Worm (Caenorhabditis elegans) whole organism, mixed stage, embryonic: Measurements from ENCODE around the gene C14B4.2.
A peak's percentile ranks its signal among the peaks of the same experiment; 100 is the strongest.

ENCODE experiments used
- M03D4.4 ChIP-seq: sonication (generic microtip); optimal IDR thresholded peaks from 2 replicates; lab custom pipeline; 2017; ENCODE audit warnings: mild to moderate bottlenecking, missing genetic modification characterization, missing compliant biosample characterization
- bed-3 ChIP-seq: fragments of 200-800 bp; sonication (Bioruptor generic); optimal IDR thresholded peaks from 3 replicates; lab custom pipeline; 2018; ENCODE audit warnings: mild to moderate bottlenecking, missing genetic modification characterization, moderate library complexity, missing compliant biosample characterization
- blmp-1 ChIP-seq: fragments of 150-350 bp; optimal IDR thresholded peaks from 2 replicates; lab custom pipeline; 2014; ENCODE audit warnings: missing biosample characterization, missing genetic modification characterization
- ceh-39 ChIP-seq: fragments of 150-350 bp; optimal IDR thresholded peaks from 2 replicates; lab custom pipeline; 2014; ENCODE audit warnings: missing biosample characterization, missing genetic modification characterization
- ceh-43 ChIP-seq: fragments of 200-800 bp; sonication (Bioruptor generic); optimal IDR thresholded peaks from 2 replicates; lab custom pipeline; 2018; ENCODE audit warnings: mild to moderate bottlenecking, missing genetic modification characterization, moderate library complexity, missing compliant biosample characterization
- ceh-83 ChIP-seq: fragments of 200-800 bp; sonication (Bioruptor generic); optimal IDR thresholded peaks from 2 replicates; lab custom pipeline; 2018; ENCODE audit warnings: mild to moderate bottlenecking, missing genetic modification characterization, missing compliant biosample characterization
- ces-1 ChIP-seq: fragments of 150-350 bp; optimal IDR thresholded peaks from 2 replicates; lab custom pipeline; 2014; ENCODE audit warnings: missing biosample characterization, missing genetic modification reagents, missing genetic modification characterization
- cnd-1 ChIP-seq: fragments of 200-800 bp; sonication (Bioruptor generic); optimal IDR thresholded peaks from 2 replicates; lab custom pipeline; 2018; ENCODE audit warnings: mild to moderate bottlenecking, missing genetic modification characterization, missing compliant biosample characterization
- drap-1 ChIP-seq: fragments of 200-800 bp; sonication (Bioruptor generic); optimal IDR thresholded peaks from 3 replicates; lab custom pipeline; 2018; ENCODE audit warnings: mild to moderate bottlenecking, missing genetic modification characterization, missing compliant biosample characterization
- elt-3 ChIP-seq: fragments of 150-350 bp; optimal IDR thresholded peaks from 2 replicates; lab custom pipeline; 2014; ENCODE audit warnings: missing biosample characterization, missing genetic modification characterization
- ham-2 ChIP-seq: fragments of 200-800 bp; sonication (Bioruptor generic); optimal IDR thresholded peaks from 2 replicates; lab custom pipeline; 2018; ENCODE audit warnings: mild to moderate bottlenecking, missing genetic modification characterization, missing compliant biosample characterization
- hlh-1 ChIP-seq: fragments of 150-350 bp; optimal IDR thresholded peaks from 2 replicates; lab custom pipeline; 2014; ENCODE audit warnings: missing biosample characterization, missing genetic modification reagents, missing genetic modification characterization
- lin-13 ChIP-seq: fragments of 150-350 bp; optimal IDR thresholded peaks from 2 replicates; lab custom pipeline; 2014; ENCODE audit warnings: missing biosample characterization, missing genetic modification characterization
- lin-32 ChIP-seq: fragments of 200-800 bp; sonication (Bioruptor generic); optimal IDR thresholded peaks from 2 replicates; lab custom pipeline; 2018; ENCODE audit warnings: mild to moderate bottlenecking, missing genetic modification characterization, missing compliant biosample characterization
- lsy-2 ChIP-seq: fragments of 150-350 bp; optimal IDR thresholded peaks from 2 replicates; lab custom pipeline; 2014; ENCODE audit warnings: missing biosample characterization, missing genetic modification characterization
- mab-5 ChIP-seq: fragments of 150-350 bp; optimal IDR thresholded peaks from 2 replicates; lab custom pipeline; 2014; ENCODE audit warnings: missing biosample characterization, missing genetic modification characterization
- mep-1 ChIP-seq: fragments of 150-350 bp; optimal IDR thresholded peaks from 2 replicates; lab custom pipeline; 2017; ENCODE audit warnings: missing biosample characterization, missing genetic modification reagents, missing genetic modification characterization, inconsistent platforms
- mls-2 ChIP-seq: sonication (generic microtip); optimal IDR thresholded peaks from 2 replicates; lab custom pipeline; 2016; ENCODE audit warnings: mild to moderate bottlenecking, missing genetic modification characterization, moderate library complexity, missing compliant biosample characterization
- nhr-12 ChIP-seq: fragments of 150-350 bp; optimal IDR thresholded peaks from 2 replicates; lab custom pipeline; 2014; ENCODE audit warnings: missing biosample characterization, missing genetic modification characterization
- nhr-237 ChIP-seq: fragments of 150-350 bp; optimal IDR thresholded peaks from 2 replicates; lab custom pipeline; 2014; ENCODE audit warnings: missing biosample characterization, missing genetic modification characterization
- nhr-28 ChIP-seq: fragments of 150-350 bp; optimal IDR thresholded peaks from 2 replicates; lab custom pipeline; 2014; ENCODE audit warnings: missing biosample characterization, missing genetic modification characterization
- nhr-76 ChIP-seq: sonication (generic microtip); optimal IDR thresholded peaks from 2 replicates; lab custom pipeline; 2017; ENCODE audit warnings: missing biosample characterization, missing genetic modification characterization
- pha-4 ChIP-seq: fragments of 150-350 bp; optimal IDR thresholded peaks from 2 replicates; lab custom pipeline; 2018; ENCODE audit warnings: missing biosample characterization, missing genetic modification reagents, missing genetic modification characterization
- sem-2 ChIP-seq: fragments of 200-800 bp; sonication (Bioruptor generic); optimal IDR thresholded peaks from 2 replicates; lab custom pipeline; 2018; ENCODE audit warnings: mild to moderate bottlenecking, missing genetic modification characterization, missing compliant biosample characterization
- snpc-4 ChIP-seq: fragments of 150-350 bp; optimal IDR thresholded peaks from 2 replicates; lab custom pipeline; 2014; ENCODE audit warnings: missing biosample characterization, missing genetic modification characterization
- sptf-1 ChIP-seq: sonication (generic microtip); optimal IDR thresholded peaks from 2 replicates; lab custom pipeline; 2017; ENCODE audit warnings: mild to moderate bottlenecking, missing genetic modification characterization, moderate library complexity, missing compliant biosample characterization
- tbx-8 ChIP-seq: fragments of 200-800 bp; sonication (Bioruptor generic); optimal IDR thresholded peaks from 2 replicates; lab custom pipeline; 2018; ENCODE audit warnings: mild to moderate bottlenecking, missing genetic modification characterization, moderate library complexity, missing compliant biosample characterization
- unc-39 ChIP-seq: fragments of 150-350 bp; optimal IDR thresholded peaks from 2 replicates; lab custom pipeline; 2014; ENCODE audit warnings: missing biosample characterization, missing genetic modification characterization
- unc-62 ChIP-seq: fragments of 150-350 bp; optimal IDR thresholded peaks from 2 replicates; lab custom pipeline; 2014; ENCODE audit warnings: missing biosample characterization, missing genetic modification reagents, missing genetic modification characterization
- zip-8 ChIP-seq: fragments of 150-350 bp; optimal IDR thresholded peaks from 2 replicates; lab custom pipeline; 2014; ENCODE audit warnings: missing biosample characterization, missing genetic modification characterization
- ztf-11 ChIP-seq: fragments of 150-350 bp; optimal IDR thresholded peaks from 2 replicates; lab custom pipeline; 2014; ENCODE audit warnings: missing biosample characterization, missing genetic modification characterization

The C14B4.2 gene

ce11 chrV:19371777-19372176 lies 9.3 kb upstream of the C14B4.2 start:
- TF ChIP-seq M03D4.4 (no peak), lsy-2 (tag; lab: Kevin White, UChicago) (no peak), lin-32 (no peak), lin-13 (tag; lab: Kevin White, UChicago) (no peak), sptf-1 (peak; percentile 13), drap-1 (peak; percentile 59), nhr-28 (tag; lab: Kevin White, UChicago) (no peak), mep-1 (tag; lab: Kevin White, UChicago) (no peak), nhr-76 (tag; lab: Kevin White, UChicago) (no peak)

ce11 chrV:19371253-19371652 lies 8.8 kb upstream of the C14B4.2 start, which contains the start of gene Y43F8A.2:
Gene Y43F8A.2, plus strand, starts transcription at chrV:19371553.
- TF ChIP-seq zip-8 (tag; lab: Kevin White, UChicago): no peak

ce11 chrV:19370189-19370588 lies 7.7 kb upstream of the C14B4.2 start, which contains the start of gene Y43F8A.1:
Gene Y43F8A.1, plus strand, starts transcription at chrV:19370489.
- no peak for TF ChIP-seq hlh-1
- TF ChIP-seq elt-3: no peak
- no peak for TF ChIP-seq pha-4 (tag; lab: Kevin White, UChicago)
- TF ChIP-seq ceh-83 (GFP tag; lab: Kevin White, UChicago): no peak
- no peak for TF ChIP-seq bed-3 (GFP tag; lab: Kevin White, UChicago)
- no peak for TF ChIP-seq drap-1
- no peak for TF ChIP-seq nhr-28 (tag; lab: Kevin White, UChicago)
- TF ChIP-seq blmp-1: no peak
- TF ChIP-seq snpc-4: no peak
- no peak for TF ChIP-seq nhr-12 (tag; lab: Kevin White, UChicago)
- no peak for TF ChIP-seq lin-32
- TF ChIP-seq ceh-39 (tag; lab: Kevin White, UChicago): no peak
- TF ChIP-seq cnd-1: no peak
- TF ChIP-seq mls-2 (tag; lab: Kevin White, UChicago): no peak
- no peak for TF ChIP-seq ceh-43 (GFP tag; lab: Kevin White, UChicago)
- TF ChIP-seq unc-62 (GFP tag; lab: Kevin White, UChicago): no peak
- TF ChIP-seq ham-2 (GFP tag; lab: Kevin White, UChicago): no peak
- TF ChIP-seq mep-1 (tag; lab: Kevin White, UChicago): no peak
- no peak for TF ChIP-seq ztf-11
- TF ChIP-seq nhr-237 (tag; lab: Kevin White, UChicago): no peak

- no peak for TF ChIP-seq mab-5 (tag; lab: Kevin White, UChicago)
- TF ChIP-seq lsy-2 (tag; lab: Kevin White, UChicago): no peak
- TF ChIP-seq hlh-1: peak; percentile 44
- TF ChIP-seq ces-1 (GFP tag; lab: Kevin White, UChicago): peak; percentile 76
- TF ChIP-seq unc-39 (tag; lab: Kevin White, UChicago): no peak
- no peak for TF ChIP-seq nhr-12 (tag; lab: Kevin White, UChicago)
- TF ChIP-seq sem-2 (GFP tag; lab: Kevin White, UChicago): no peak
- TF ChIP-seq zip-8 (tag; lab: Kevin White, UChicago): no peak
- no peak for TF ChIP-seq tbx-8 (GFP tag; lab: Kevin White, UChicago)
- TF ChIP-seq ztf-11: no peak
- TF ChIP-seq, all 35 proteins: peak for 2
These were observed 4.4 kb downstream of the C14B4.2 start for ce11 chrV:19358039-19358438.

- peak; percentile 66 for TF ChIP-seq ceh-43 (GFP tag; lab: Kevin White, UChicago)
- TF ChIP-seq elt-3: no peak
- TF ChIP-seq, all 35 proteins: peak for 1
These were observed 5.8 kb downstream of the C14B4.2 start for ce11 chrV:19356717-19357116.

ce11 chrV:19355219-19355618 lies 7.2 kb downstream of the C14B4.2 start:
- TF ChIP-seq hlh-1 (no peak), ceh-83 (GFP tag; lab: Kevin White, UChicago) (no peak), M03D4.4 (no peak), ham-2 (GFP tag; lab: Kevin White, UChicago) (no peak), bed-3 (GFP tag; lab: Kevin White, UChicago) (no peak), blmp-1 (no peak), unc-62 (GFP tag; lab: Kevin White, UChicago) (no peak), sem-2 (GFP tag; lab: Kevin White, UChicago) (no peak)
